Fruit fly (Drosophila melanogaster): Measurements from ENCODE around the gene Pvf3.

Gene Pvf3

DNA sequence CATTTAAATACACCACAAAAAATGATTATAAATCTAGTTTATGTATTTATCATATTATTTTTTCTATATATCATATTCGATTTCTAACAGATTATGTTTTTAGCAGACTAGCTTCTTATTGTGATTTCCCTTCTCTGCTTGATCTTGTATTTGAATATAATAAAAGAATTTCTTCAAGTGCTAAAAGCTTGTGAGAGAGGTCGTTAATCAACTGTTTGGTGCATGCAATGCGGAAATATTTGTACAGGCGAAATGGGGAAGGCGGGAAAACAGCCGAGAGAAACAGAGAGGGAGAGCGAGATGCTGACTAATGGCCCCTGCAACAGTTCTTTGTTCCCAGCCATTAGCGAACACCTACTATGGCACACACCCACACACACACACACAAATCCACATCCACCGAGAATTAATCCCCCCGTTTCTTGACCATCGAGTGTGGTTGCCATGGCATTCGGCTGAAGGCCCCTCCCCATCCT is 42.2 kb upstream of the Pvf3 start (continued):
- TF ChIP-seq CG8632 (GFP tag; optimal IDR thresholded peaks at IDR 0.05) = peak; percentile 70
- TF ChIP-seq vri (GFP tag; optimal IDR thresholded peaks at IDR 0.05) = no peak
- peak; percentile 28 for TF ChIP-seq pdm3 (GFP tag; optimal IDR thresholded peaks at IDR 0.05)
- peak; percentile 49 for TF ChIP-seq acj6 (GFP tag; optimal IDR thresholded peaks at IDR 0.05)
- TF ChIP-seq CG16779 (tag; optimal IDR thresholded peaks at IDR 0.05) = no peak
- peak; percentile 50 for TF ChIP-seq CG32006 (GFP tag; optimal IDR thresholded peaks at IDR 0.05)
- TF ChIP-seq Eip93F (GFP tag; optimal IDR thresholded peaks at IDR 0.05) = no peak
- peak; percentile 65 for TF ChIP-seq achi (GFP tag; optimal IDR thresholded peaks at IDR 0.05)
- TF ChIP-seq spab (GFP tag; optimal IDR thresholded peaks at IDR 0.05) = peak; percentile 28
- TF ChIP-seq CG31627 (GFP tag; optimal IDR thresholded peaks at IDR 0.05) = peak; percentile 43
- no peak for TF ChIP-seq fd85E (GFP tag; optimal IDR thresholded peaks at IDR 0.05)
- TF ChIP-seq CG15336 (GFP tag; IDR thresholded peaks at IDR 0.05) = peak; percentile 80
- TF ChIP-seq Eip75B (GFP tag; optimal IDR thresholded peaks at IDR 0.05) = peak; percentile 11
- TF ChIP-seq Hr4 (GFP tag; optimal IDR thresholded peaks at IDR 0.05) = peak; percentile 52
- TF ChIP-seq CG4318 (GFP tag; optimal IDR thresholded peaks at IDR 0.05) = no peak
- peak; percentile 42 for TF ChIP-seq Sox102F (GFP tag; optimal IDR thresholded peaks at IDR 0.05)

DNA sequence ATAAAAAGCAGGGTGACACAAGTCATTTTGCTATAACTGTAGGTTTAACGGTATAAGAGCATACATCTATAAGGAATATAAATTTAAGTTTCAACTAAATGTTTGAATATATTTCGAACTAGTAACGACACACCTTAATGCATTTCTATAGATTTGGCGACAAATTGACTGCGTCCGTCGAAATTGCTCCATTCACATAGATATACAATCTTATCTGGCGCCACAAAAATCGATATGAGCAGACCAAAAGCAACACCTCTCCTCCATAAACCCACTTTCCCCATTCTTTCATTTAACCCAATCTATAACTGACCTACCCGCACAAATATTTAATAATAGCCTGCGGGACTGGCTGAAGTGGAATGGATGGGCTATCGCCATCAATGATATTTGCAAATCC is 41.1 kb upstream of the Pvf3 start:
- TF ChIP-seq Smox (GFP tag; optimal IDR thresholded peaks at IDR 0.05) (peak; percentile 0), acj6 (GFP tag; optimal IDR thresholded peaks at IDR 0.05) (peak; percentile 23), Sox15 (GFP tag; optimal IDR thresholded peaks at IDR 0.05) (no peak), CG8119 (GFP tag; IDR thresholded peaks at IDR 0.05) (0 out of 3 replicates have a peak, but pooled peaks have one; percentile 22), lz (GFP tag; optimal IDR thresholded peaks at IDR 0.05) (peak; percentile 5), CG6163 (GFP tag; IDR thresholded peaks at IDR 0.05) (0 out of 3 replicates have a peak, but pooled peaks have one; percentile 34), Eip75B (GFP tag; optimal IDR thresholded peaks at IDR 0.05) (no peak), CG3919 (GFP tag; optimal IDR thresholded peaks at IDR 0.05) (no peak), CG9139 (GFP tag; optimal IDR thresholded peaks at IDR 0.05) (no peak), Gug (GFP tag; IDR thresholded peaks at IDR 0.05) (no peak), esn (GFP tag; optimal IDR thresholded peaks at IDR 0.05) (peak; percentile 3), CG32006 (GFP tag; optimal IDR thresholded peaks at IDR 0.05) (peak; percentile 17), Sox14 (GFP tag; optimal IDR thresholded peaks at IDR 0.05) (no peak), CG11294 (GFP tag; IDR thresholded peaks at IDR 0.05) (no peak), Sox102F (GFP tag; optimal IDR thresholded peaks at IDR 0.05) (peak; percentile 13), Eip78C (GFP tag) (no peak), CG3032 (tag; optimal IDR thresholded peaks at IDR 0.05) (no peak), CG31627 (GFP tag; optimal IDR thresholded peaks at IDR 0.05) (no peak), net (GFP tag; optimal IDR thresholded peaks at IDR 0.05) (no peak), achi (GFP tag; optimal IDR thresholded peaks at IDR 0.05) (no peak), Eip93F (GFP tag; optimal IDR thresholded peaks at IDR 0.05) (peak; percentile 9), cyc (GFP tag; optimal IDR thresholded peaks at IDR 0.05) (no peak), vri (GFP tag; optimal IDR thresholded peaks at IDR 0.05) (peak; percentile 39), Hr38 (GFP tag; optimal IDR thresholded peaks at IDR 0.05) (no peak), CG7368 (GFP tag; optimal IDR thresholded peaks at IDR 0.05) (no peak), CG15336 (GFP tag; IDR thresholded peaks at IDR 0.05) (peak; percentile 33; the same call in 1 of the 2 replicates)

DNA sequence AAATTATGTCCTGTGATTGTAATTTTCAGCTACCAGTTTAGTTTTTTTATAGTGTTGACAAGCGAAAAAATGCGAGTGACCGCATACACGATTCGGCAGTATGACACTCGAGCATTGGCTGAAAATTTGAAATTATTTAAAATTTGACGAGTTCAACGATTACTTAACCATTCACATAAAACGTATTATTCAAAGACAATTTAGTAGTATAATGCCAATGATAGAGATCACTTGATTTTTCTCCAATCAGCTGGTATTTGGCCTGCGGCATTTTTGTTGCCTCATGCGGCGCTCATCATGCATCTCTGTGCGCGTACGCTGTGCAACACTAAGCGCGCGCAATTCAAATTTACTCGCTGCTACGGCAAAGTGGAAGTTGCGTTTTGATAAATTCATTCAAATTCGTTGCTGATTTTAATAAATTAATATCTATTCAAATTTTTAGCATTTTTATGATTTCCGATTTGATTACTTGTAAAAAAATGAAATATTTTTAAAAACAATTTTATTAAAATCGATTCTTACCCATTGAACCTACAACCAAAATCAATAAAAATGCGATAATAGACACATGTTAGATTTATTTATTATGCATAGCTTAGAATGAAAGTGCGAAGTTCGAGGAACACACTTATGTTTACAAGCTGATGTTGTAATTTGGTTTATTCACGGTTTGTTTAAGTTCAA is 37.0 kb upstream of the Pvf3 start, which contains the start of gene CG4497:
Gene CG4497, minus strand, starts transcription at position 238 of the 687 bp plus-strand sequence.
- TF ChIP-seq spab (GFP tag; optimal IDR thresholded peaks at IDR 0.05) (peak; percentile 30), ss (GFP tag; optimal IDR thresholded peaks at IDR 0.05) (peak; percentile 45 to 80), CG11902 (GFP tag; optimal IDR thresholded peaks at IDR 0.05) (peak; percentile 89), fd59A (GFP tag; optimal IDR thresholded peaks at IDR 0.05) (peak; percentile 67), Ets21C (GFP tag; optimal IDR thresholded peaks at IDR 0.05) (peak; percentile 92), Eip78C (GFP tag) (peak; percentile 95), CG10669 (GFP tag; optimal IDR thresholded peaks at IDR 0.05) (peak; percentile 72), CG6276 (GFP tag; optimal IDR thresholded peaks at IDR 0.05) (peak; percentile 27), vri (GFP tag; optimal IDR thresholded peaks at IDR 0.05) (peak; percentile 77), eg (GFP tag; IDR thresholded peaks at IDR 0.05) (peak; percentile 88), Smox (GFP tag; optimal IDR thresholded peaks at IDR 0.05) (peak; percentile 84), achi (GFP tag; optimal IDR thresholded peaks at IDR 0.05) (peak; percentile 89), Gug (GFP tag; IDR thresholded peaks at IDR 0.05) (peak; percentile 73), CG8319 (GFP tag; optimal IDR thresholded peaks at IDR 0.05) (peak; percentile 83), Eip75B (GFP tag; optimal IDR thresholded peaks at IDR 0.05) (peak; percentile 86), CG7368 (GFP tag; optimal IDR thresholded peaks at IDR 0.05) (peak; percentile 76), CG6854 (GFP tag; optimal IDR thresholded peaks at IDR 0.05) (peak; percentile 46), Hr39 (GFP tag; optimal IDR thresholded peaks at IDR 0.05) (peak; percentile 95), CG3919 (GFP tag; optimal IDR thresholded peaks at IDR 0.05) (peak; percentile 89), CG6792 (GFP tag; optimal IDR thresholded peaks at IDR 0.05) (peak; percentile 79), salr (GFP tag; optimal IDR thresholded peaks at IDR 0.05) (peak; percentile 59 to 82), svp (GFP tag) (peak; percentile 93), acj6 (GFP tag; optimal IDR thresholded peaks at IDR 0.05) (peak; percentile 91), CG3032 (tag; optimal IDR thresholded peaks at IDR 0.05) (peak; percentile 85)
